Fruit fly (Drosophila melanogaster): ENCODE data around the gene Rpp30.

The Rpp30 gene

DNA sequence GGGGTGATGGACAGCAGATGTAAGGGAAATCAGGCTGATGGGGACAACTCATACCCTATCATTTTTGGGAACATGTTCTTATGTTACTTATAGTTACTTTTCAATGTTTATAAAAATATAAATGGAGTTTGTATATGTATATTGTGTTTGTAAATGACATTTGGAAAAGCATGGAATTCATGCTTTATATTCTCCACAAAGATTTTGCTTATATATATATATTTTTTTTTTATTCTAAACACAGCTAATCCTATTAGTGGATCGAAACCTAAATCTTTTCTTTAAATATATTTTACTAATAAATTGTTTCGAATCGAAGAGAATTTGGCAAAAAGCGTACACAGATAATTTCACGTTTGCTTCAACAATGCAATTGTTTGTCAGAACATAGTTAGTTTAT, 36.9 kb upstream of the Rpp30 start, which contains the start of gene Amnionless:
Gene Amnionless, minus strand, starts transcription at position 101 of the 400 bp plus-strand sequence.
- TF ChIP-seq Dll (optimal IDR thresholded peaks at IDR 0.05) = no peak
- no peak for TF ChIP-seq EcR (GFP tag; optimal IDR thresholded peaks at IDR 0.05)
- no peak for TF ChIP-seq usp (GFP tag; optimal IDR thresholded peaks at IDR 0.05)
- TF ChIP-seq pan (optimal IDR thresholded peaks at IDR 0.05) = no peak
- TF ChIP-seq psq (optimal IDR thresholded peaks at IDR 0.05) = no peak
- no peak for TF ChIP-seq CG8478 (optimal IDR thresholded peaks at IDR 0.05)

DNA sequence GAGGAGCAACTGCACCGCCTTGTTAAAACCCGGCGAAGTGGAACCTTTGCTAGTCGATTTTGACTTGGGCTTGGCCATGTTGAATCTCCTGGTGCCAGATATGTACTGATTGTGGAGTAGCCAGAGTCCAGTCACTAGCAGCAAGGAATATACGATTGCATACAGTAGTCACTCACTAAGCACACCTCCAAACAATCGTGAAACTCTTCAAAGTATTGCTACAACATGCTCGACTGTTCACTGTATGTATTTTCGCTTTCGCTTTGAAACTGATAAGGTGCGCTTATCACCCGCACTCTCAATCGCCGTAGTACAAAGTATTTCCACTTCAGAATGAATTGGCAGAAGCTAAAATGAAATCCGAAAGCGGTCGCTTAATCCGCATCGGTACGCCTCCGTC, 34.2 kb upstream of the Rpp30 start:
- TF ChIP-seq Dll (optimal IDR thresholded peaks at IDR 0.05) (no peak), EcR (GFP tag; optimal IDR thresholded peaks at IDR 0.05) (peak in 1 of 2 experiments; percentile 4), CG8478 (optimal IDR thresholded peaks at IDR 0.05) (no peak)

DNA sequence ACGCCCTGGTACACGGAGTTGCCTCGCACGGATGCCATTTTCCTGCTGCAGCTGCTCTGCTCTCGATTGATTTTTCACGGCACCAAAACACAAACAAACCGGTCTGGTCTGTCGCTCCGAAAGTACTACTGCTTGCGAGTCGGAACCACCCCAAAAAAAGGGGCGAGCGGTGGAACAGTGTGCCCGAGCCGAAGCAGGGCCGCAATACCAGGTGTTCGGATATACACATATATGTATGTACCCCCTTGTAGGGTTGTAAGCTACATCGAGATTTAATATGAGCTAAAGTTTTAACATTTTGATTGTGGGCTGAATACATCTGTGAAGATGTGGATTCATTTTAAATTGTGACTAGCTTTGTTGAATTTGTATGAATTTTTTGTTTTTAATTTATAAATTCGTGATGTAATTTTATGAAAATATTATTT, 33.4 kb upstream of the Rpp30 start:
- TF ChIP-seq usp (GFP tag; optimal IDR thresholded peaks at IDR 0.05) (no peak), EcR (GFP tag; optimal IDR thresholded peaks at IDR 0.05) (no peak), psq (optimal IDR thresholded peaks at IDR 0.05) (no peak), Dll (optimal IDR thresholded peaks at IDR 0.05) (no peak), pan (optimal IDR thresholded peaks at IDR 0.05) (no peak), CG8478 (optimal IDR thresholded peaks at IDR 0.05) (no peak)

DNA sequence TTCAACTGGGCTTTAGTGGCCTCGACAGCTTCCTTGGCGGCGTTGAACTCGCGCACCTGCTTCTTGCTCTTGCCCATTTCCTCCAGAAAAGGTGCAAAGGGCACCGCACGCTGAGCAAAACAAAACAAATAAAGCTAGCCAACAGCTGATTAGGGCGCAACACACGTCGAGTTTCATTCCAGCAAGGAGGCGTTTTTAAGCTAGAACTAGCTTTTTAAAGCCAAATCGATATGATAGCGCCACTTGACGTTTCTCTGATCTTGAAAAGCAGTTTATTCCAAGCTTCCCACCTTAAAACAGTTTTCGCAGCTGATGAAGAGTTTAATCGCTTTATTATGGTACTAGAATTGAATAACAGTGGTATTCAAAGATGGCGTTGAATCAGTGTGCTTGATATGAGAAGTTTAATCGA, 30.9 kb upstream of the Rpp30 start, which contains the start of gene CG11601:
Gene CG11601, minus strand, starts transcription at position 199 of the 412 bp plus-strand sequence.
- TF ChIP-seq usp (GFP tag; optimal IDR thresholded peaks at IDR 0.05) = no peak
- TF ChIP-seq pan (optimal IDR thresholded peaks at IDR 0.05) = no peak
- TF ChIP-seq EcR (GFP tag; optimal IDR thresholded peaks at IDR 0.05) = peak in 1 of 2 experiments; percentile 28
- TF ChIP-seq CG8478 (optimal IDR thresholded peaks at IDR 0.05) = no peak
- TF ChIP-seq Dll (optimal IDR thresholded peaks at IDR 0.05) = no peak
- no peak for TF ChIP-seq psq (optimal IDR thresholded peaks at IDR 0.05)

DNA sequence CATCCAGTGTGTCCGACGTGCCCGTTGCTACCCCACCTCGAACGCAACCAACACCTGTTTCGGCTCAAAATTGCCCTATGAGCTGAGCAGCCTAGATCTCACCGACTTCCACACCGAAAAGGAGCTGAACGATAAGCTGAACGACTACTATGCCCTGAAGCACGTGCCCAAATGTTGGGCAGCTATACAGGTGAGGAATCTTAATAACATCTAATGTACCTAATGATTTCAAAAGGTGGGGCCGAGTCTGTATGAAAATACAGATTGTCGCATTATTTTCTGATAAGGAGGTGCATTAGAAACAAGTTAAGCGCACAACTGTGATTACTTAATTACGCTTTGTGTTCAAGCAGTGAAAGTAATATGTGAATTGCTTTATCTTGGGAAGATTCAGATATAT, 26.0 kb upstream of the Rpp30 start, which contains the start of gene CG17078:
Gene CG17078, minus strand, starts transcription at position 101 of the 400 bp plus-strand sequence.
- no peak for TF ChIP-seq CG8478 (optimal IDR thresholded peaks at IDR 0.05)
- no peak for TF ChIP-seq Dll (optimal IDR thresholded peaks at IDR 0.05)
- TF ChIP-seq usp (GFP tag; optimal IDR thresholded peaks at IDR 0.05) = no peak
- TF ChIP-seq psq (optimal IDR thresholded peaks at IDR 0.05) = no peak
- no peak for TF ChIP-seq EcR (GFP tag; optimal IDR thresholded peaks at IDR 0.05)
- TF ChIP-seq pan (optimal IDR thresholded peaks at IDR 0.05) = no peak

DNA sequence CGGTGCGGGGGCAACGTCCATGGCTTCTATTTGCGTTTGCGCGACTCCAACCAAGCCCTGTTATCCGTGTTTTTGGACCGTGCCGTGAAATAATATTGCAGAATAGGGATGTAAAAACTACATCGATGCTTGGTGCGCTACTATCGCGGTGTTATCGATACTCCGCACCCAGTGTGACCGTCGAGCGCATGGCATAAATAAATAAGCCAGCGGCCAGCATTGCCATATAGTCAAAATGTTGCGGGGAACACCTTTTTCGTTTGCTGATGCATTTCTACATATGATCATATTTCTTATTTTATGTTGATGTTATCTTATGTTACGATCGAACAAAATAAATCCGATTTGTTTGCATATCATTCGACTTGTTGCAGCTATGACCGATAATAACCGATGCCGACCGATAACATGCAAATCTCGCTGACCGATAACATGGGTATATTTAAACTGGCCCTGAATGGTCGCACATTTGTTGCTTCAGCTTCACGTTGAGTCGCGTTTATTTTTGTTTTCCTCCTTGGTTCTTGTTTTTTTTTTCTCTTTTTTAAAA, 25.0 kb upstream of the Rpp30 start, which contains the start of gene smo:
Gene smo, plus strand, starts transcription at position 461 of the 550 bp plus-strand sequence.
- TF ChIP-seq CG8478 (optimal IDR thresholded peaks at IDR 0.05) (no peak), pan (optimal IDR thresholded peaks at IDR 0.05) (no peak), usp (GFP tag; optimal IDR thresholded peaks at IDR 0.05) (no peak), EcR (GFP tag; optimal IDR thresholded peaks at IDR 0.05) (no peak), psq (optimal IDR thresholded peaks at IDR 0.05) (no peak), Dll (optimal IDR thresholded peaks at IDR 0.05) (no peak)

DNA sequence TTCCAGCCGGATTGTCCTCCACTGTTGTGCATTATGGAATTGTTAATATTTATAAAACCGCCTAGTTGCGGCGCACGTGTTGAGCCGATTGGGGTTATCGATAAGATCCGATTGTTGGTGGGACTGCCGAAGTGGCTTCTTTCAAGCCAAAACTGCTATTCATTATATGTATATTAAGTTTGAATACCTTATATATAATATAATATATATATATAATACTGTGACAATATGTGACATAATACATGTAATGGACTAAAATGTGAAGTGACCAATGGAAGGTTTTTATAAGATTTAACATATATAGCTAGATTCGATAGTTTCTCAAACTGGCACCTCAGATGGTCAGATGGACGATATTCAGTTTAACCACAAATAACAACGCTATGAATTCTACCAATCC, 21.4 kb upstream of the Rpp30 start, which contains the start of the genes mbm and CG11555:
Gene mbm, minus strand, starts transcription at position 113 of the 400 bp plus-strand sequence.
Gene CG11555, plus strand, starts transcription at position 234 of the 400 bp plus-strand sequence.
- TF ChIP-seq Dll (optimal IDR thresholded peaks at IDR 0.05) (no peak), EcR (GFP tag; optimal IDR thresholded peaks at IDR 0.05) (no peak), psq (optimal IDR thresholded peaks at IDR 0.05) (no peak), usp (GFP tag; optimal IDR thresholded peaks at IDR 0.05) (no peak), CG8478 (optimal IDR thresholded peaks at IDR 0.05) (no peak), pan (optimal IDR thresholded peaks at IDR 0.05) (no peak)

DNA sequence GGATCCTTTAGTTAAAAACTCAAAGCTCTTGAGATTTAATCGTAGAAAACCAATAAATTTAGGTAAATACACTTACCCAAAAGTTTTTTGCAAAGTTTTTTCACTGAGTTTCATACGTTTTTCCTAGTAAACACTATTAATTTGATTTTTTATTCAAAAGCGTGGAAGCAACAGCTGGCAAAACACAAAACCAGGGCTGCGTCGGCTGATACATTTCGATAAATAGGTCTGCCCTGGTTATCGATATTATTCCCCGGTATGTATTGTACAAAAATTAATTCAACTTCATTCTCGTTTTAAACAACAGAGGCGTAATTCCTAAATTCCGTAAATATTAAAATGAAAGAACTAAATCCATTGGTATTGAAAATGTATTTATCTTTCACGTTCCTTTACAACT, 19.4 kb upstream of the Rpp30 start, which contains the start of gene Dus1:
Gene Dus1, minus strand, starts transcription at position 192 of the 400 bp plus-strand sequence.
- no peak for TF ChIP-seq psq (optimal IDR thresholded peaks at IDR 0.05)
- TF ChIP-seq CG8478 (optimal IDR thresholded peaks at IDR 0.05) = no peak
- no peak for TF ChIP-seq EcR (GFP tag; optimal IDR thresholded peaks at IDR 0.05)
- TF ChIP-seq Dll (optimal IDR thresholded peaks at IDR 0.05) = no peak
- no peak for TF ChIP-seq pan (optimal IDR thresholded peaks at IDR 0.05)
- no peak for TF ChIP-seq usp (GFP tag; optimal IDR thresholded peaks at IDR 0.05)

DNA sequence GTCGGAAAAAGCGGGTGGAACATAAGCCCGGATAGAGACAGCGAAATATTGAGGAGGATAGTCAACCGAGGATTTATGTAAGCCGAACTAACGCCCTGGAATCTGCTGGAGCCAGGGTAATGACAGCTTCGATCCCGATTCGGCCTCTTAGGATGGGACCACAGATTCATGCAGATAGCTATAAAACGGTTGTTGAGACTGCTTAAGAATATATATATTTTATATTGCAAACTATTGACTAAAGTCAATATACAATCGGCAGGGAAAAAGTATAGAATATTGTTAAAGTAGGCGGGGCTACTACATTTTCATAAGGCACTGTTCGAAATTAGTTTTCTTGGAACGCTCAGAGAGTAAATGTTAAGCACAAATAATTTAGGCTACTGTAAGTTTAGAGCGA, 16.6 kb upstream of the Rpp30 start, which contains the start of gene CG3345:
Gene CG3345, plus strand, starts transcription at position 301 of the 400 bp plus-strand sequence.
- no peak for TF ChIP-seq pan (optimal IDR thresholded peaks at IDR 0.05)
- no peak for TF ChIP-seq usp (GFP tag; optimal IDR thresholded peaks at IDR 0.05)
- no peak for TF ChIP-seq Dll (optimal IDR thresholded peaks at IDR 0.05)
- TF ChIP-seq EcR (GFP tag; optimal IDR thresholded peaks at IDR 0.05) = no peak
- no peak for TF ChIP-seq CG8478 (optimal IDR thresholded peaks at IDR 0.05)
- no peak for TF ChIP-seq psq (optimal IDR thresholded peaks at IDR 0.05)

DNA sequence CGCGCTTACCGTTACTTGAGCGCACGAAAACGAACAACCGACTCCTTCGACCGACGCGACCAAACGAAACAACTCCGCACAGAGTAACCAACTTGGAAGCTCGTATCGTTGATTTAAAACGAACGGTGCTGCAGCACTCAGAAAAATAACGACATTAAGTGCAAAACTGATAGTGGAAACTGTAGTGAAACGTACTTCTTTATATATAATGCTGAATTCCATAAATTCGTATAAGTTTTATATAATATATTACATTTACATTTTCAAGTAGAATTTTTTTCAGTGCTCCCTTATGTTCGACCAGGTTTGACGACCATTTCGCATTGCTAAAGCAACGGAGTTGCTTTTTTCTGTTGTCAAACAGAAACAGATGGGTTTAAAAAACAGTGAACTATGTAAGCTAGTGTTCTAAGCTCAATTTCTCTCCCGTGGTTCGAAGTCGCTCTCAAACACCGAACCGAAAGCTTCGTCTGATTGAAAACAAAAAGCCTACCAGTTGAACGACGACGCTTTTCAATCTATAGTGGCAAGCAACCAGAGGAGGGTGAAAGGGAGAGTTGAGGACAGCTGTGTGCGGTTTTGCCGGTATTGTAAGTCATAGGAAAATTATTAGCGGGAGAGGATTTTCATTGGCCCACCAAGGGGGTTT, 15.4 kb upstream of the Rpp30 start, which contains the start of gene CG17075:
Gene CG17075, minus strand, starts transcription at position 65 of the 649 bp plus-strand sequence.
- no peak for TF ChIP-seq CG8478 (optimal IDR thresholded peaks at IDR 0.05)
- TF ChIP-seq psq (optimal IDR thresholded peaks at IDR 0.05) = no peak
- TF ChIP-seq Dll (optimal IDR thresholded peaks at IDR 0.05) = no peak

DNA sequence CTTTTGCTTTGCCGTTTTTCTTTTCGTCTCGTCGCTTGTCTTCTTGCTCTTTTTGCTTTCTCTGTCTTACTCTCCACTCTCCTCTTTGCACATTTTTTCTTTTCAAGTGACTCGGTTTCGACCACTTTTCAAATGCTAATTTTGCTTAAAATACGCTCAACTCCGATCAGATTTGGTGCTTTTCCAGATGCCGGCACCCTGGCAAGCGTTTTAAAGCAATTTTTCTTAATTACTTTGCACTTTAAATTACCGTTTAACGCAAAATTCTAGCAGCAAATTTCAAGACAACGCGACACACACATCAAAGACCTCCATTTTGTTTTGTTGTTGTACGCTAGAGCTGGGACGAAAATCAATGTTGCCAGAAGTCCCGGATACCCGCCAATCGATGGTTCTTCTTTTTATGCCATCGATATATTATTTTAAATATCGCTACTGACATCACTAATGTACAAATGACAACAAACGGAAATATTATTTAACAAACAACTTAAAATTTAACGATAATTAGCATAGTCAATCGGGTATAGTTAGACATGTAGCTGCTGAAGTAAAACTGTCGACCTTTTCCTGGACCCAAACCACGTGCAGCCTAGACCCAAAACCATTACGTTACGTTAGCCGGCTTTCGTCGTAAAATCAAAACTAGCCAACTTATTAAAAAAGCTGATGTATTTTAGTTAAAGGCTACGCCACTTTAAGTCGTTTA, 1.5 kb downstream of the Rpp30 start, which contains the start of gene kis:
Gene kis, minus strand, starts transcription at position 317 of the 709 bp plus-strand sequence.
- TF ChIP-seq usp (GFP tag; optimal IDR thresholded peaks at IDR 0.05) (no peak), EcR (GFP tag; optimal IDR thresholded peaks at IDR 0.05) (no peak), Dll (optimal IDR thresholded peaks at IDR 0.05) (no peak), CG8478 (optimal IDR thresholded peaks at IDR 0.05) (no peak), psq (optimal IDR thresholded peaks at IDR 0.05) (no peak), pan (optimal IDR thresholded peaks at IDR 0.05) (no peak)
